Worm (Caenorhabditis elegans): Measurements from ENCODE around the gene Y45F10B.3.

DNA sequence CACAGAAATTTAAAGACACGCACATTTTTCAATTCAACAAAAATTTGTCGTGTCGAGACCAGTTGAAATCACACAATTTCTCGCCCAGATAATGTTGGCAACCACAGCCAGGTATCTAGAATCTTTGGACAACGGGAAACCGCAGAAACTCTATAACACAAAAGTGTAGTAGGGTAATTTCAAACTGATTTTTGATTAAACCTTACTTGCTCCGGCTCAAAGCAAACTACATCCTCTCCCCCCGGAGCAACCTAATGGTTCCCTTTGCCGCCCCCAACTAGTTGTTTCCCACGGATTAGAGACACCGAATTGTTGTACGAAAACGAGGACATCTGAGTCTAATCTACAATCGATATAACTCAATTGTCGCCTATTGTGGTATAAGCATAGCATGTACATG is 39.1 kb upstream of the Y45F10B.3 start:
- no peak for TF ChIP-seq sea-1 (GFP tag; conservative IDR thresholded peaks at IDR 0.05)
- no peak for TF ChIP-seq ama-1 (optimal IDR thresholded peaks at IDR 0.05)
- TF ChIP-seq ets-7 (tag; optimal IDR thresholded peaks at IDR 0.05) = no peak
- no peak for TF ChIP-seq flt-1 (GFP tag; IDR thresholded peaks at IDR 0.05)

Measured in whole organism, early embryonic.